Worm (Caenorhabditis elegans) whole organism, young adult: ENCODE measurements around the gene fbxa-24.

Source experiments
- F23B12.7 ChIP-seq: sonication (generic microtip); optimal IDR thresholded peaks from 2 replicates; lab custom pipeline; 2017; ENCODE audit warnings: missing genetic modification characterization, mild to moderate bottlenecking, missing compliant biosample characterization, antibody characterized with exemption, moderate library complexity; ENCODE audit not compliant: insufficient read depth
- F33H1.4 ChIP-seq: fragments of 200-800 bp; sonication (Bioruptor generic); IDR thresholded peaks from 2 replicates; pipeline ENCODE4 v1.3.6; 2022; ENCODE audit warnings: missing genetic modification reagents, missing genetic modification characterization, missing compliant biosample characterization
- F57A8.1 ChIP-seq: fragments of 200-800 bp; sonication (Bioruptor generic); optimal IDR thresholded peaks from 2 replicates; lab custom pipeline; 2018; ENCODE audit warnings: mild to moderate bottlenecking, missing genetic modification characterization, moderate library complexity, missing compliant biosample characterization
- Y53F4B.3 ChIP-seq: fragments of 200-800 bp; sonication (Bioruptor generic); IDR thresholded peaks from 2 replicates; pipeline ENCODE4 v1.3.6; 2022; ENCODE audit warnings: missing genetic modification reagents, missing genetic modification characterization, missing compliant biosample characterization
- Y56A3A.18 ChIP-seq: fragments of 200-800 bp; sonication (Bioruptor generic); IDR thresholded peaks from 2 replicates; pipeline ENCODE4 v1.3.6; 2022; ENCODE audit warnings: missing genetic modification reagents, missing genetic modification characterization, missing compliant biosample characterization
- attf-3 ChIP-seq: fragments of 200-800 bp; sonication (Bioruptor generic); conservative IDR thresholded peaks from 2 replicates; pipeline ENCODE4 v1.3.6; 2022; ENCODE audit warnings: missing genetic modification reagents, missing genetic modification characterization, missing compliant biosample characterization
- ccch-3 ChIP-seq: fragments of 200-800 bp; sonication (Bioruptor generic); optimal IDR thresholded peaks from 2 replicates; lab custom pipeline; 2018; ENCODE audit warnings: mild to moderate bottlenecking, missing genetic modification characterization, missing compliant biosample characterization
- cebp-2 ChIP-seq: fragments of 200-800 bp; sonication (Bioruptor generic); IDR thresholded peaks from 2 replicates; pipeline ENCODE4 v1.3.6; 2022; ENCODE audit warnings: missing genetic modification characterization, missing compliant biosample characterization
- ceh-100 ChIP-seq: fragments of 200-800 bp; sonication (Bioruptor generic); IDR thresholded peaks from 2 replicates; pipeline ENCODE4 v1.3.6; 2022; ENCODE audit warnings: missing genetic modification reagents, missing genetic modification characterization, missing compliant biosample characterization
- ceh-40 ChIP-seq: fragments of 200-800 bp; sonication (Bioruptor generic); IDR thresholded peaks from 2 replicates; pipeline ENCODE4 v1.3.6; 2022; ENCODE audit warnings: missing genetic modification characterization, missing compliant biosample characterization
- chd-7 ChIP-seq: sonication (generic microtip); optimal IDR thresholded peaks from 2 replicates; lab custom pipeline; 2016; ENCODE audit warnings: mild to moderate bottlenecking, missing genetic modification characterization, moderate library complexity, missing compliant biosample characterization
- dpl-1 ChIP-seq: fragments of 150-350 bp; optimal IDR thresholded peaks from 2 replicates; lab custom pipeline; 2014; ENCODE audit warnings: missing biosample characterization, missing genetic modification reagents, missing genetic modification characterization
- egrh-3 ChIP-seq: fragments of 200-800 bp; sonication (Bioruptor generic); IDR thresholded peaks from 2 replicates; pipeline ENCODE4 v1.3.6; 2022; ENCODE audit warnings: missing genetic modification reagents, missing genetic modification characterization, missing compliant biosample characterization
- hsf-1 ChIP-seq: fragments of 200-800 bp; sonication (Bioruptor generic); IDR thresholded peaks from 2 replicates; pipeline ENCODE4 v1.3.6; 2022; ENCODE audit warnings: missing genetic modification reagents, missing genetic modification characterization, missing compliant biosample characterization
- madf-10 ChIP-seq: sonication (generic microtip); optimal IDR thresholded peaks from 2 replicates; lab custom pipeline; 2016; ENCODE audit warnings: mild to moderate bottlenecking, missing genetic modification characterization, missing compliant biosample characterization
- madf-6 ChIP-seq: fragments of 200-800 bp; sonication (Bioruptor generic); IDR thresholded peaks from 2 replicates; pipeline ENCODE4 v1.3.6; 2022; ENCODE audit warnings: missing genetic modification reagents, missing genetic modification characterization, missing compliant biosample characterization
- madf-8 ChIP-seq: fragments of 200-800 bp; sonication (Bioruptor generic); conservative IDR thresholded peaks from 2 replicates; pipeline ENCODE4 v1.3.6; 2022; ENCODE audit warnings: missing genetic modification reagents, missing genetic modification characterization, missing compliant biosample characterization
- mel-28 ChIP-seq: sonication (generic microtip); optimal IDR thresholded peaks from 2 replicates; lab custom pipeline; 2016; ENCODE audit warnings: borderline replicate concordance, mild to moderate bottlenecking, missing genetic modification characterization, missing compliant biosample characterization
- nfya-2 ChIP-seq: fragments of 200-800 bp; sonication (Bioruptor generic); IDR thresholded peaks from 2 replicates; pipeline ENCODE4 v1.3.6; 2022; ENCODE audit warnings: missing genetic modification reagents, missing genetic modification characterization, missing compliant biosample characterization
- nhr-120 ChIP-seq: fragments of 200-800 bp; sonication (Bioruptor generic); IDR thresholded peaks from 2 replicates; pipeline ENCODE4 v1.3.6; 2022; ENCODE audit warnings: missing genetic modification characterization, missing compliant biosample characterization
- rec-8 ChIP-seq, 2 experiments: sonication (generic microtip); optimal IDR thresholded peaks; 2 replicates each; lab custom pipeline; 2016; ENCODE audit warnings: mild to moderate bottlenecking in 2 of 2, missing genetic modification characterization in 2 of 2, missing genetic modification reagents in 2 of 2, missing genotype in 2 of 2, missing biosample characterization in 1 of 2, missing compliant biosample characterization in 1 of 2, moderate library complexity in 1 of 2
- rpc-1 ChIP-seq, 2 experiments: fragments of 150-350 bp in 1 of 2; sonication (generic microtip) in 1 of 2; optimal IDR thresholded peaks; 2 replicates each; lab custom pipeline; 2014 to 2018; ENCODE audit warnings: missing biosample characterization in 1 of 2, missing genetic modification characterization in 1 of 2, missing genetic modification reagents in 1 of 2, missing genotype in 1 of 2
- sdz-38 ChIP-seq: sonication (generic microtip); optimal IDR thresholded peaks from 2 replicates; lab custom pipeline; 2016; ENCODE audit warnings: missing genotype, missing genetic modification characterization, missing compliant biosample characterization
- somi-1 ChIP-seq: fragments of 200-800 bp; sonication (Bioruptor generic); optimal IDR thresholded peaks from 2 replicates; lab custom pipeline; 2018; ENCODE audit warnings: mild to moderate bottlenecking, missing genetic modification characterization, missing compliant biosample characterization
- tlf-1 ChIP-seq: fragments of 200-800 bp; sonication (Bioruptor generic); optimal IDR thresholded peaks from 2 replicates; lab custom pipeline; 2018; ENCODE audit warnings: mild to moderate bottlenecking, missing genetic modification characterization, missing compliant biosample characterization
- xnd-1 ChIP-seq: sonication (generic microtip); optimal IDR thresholded peaks from 2 replicates; lab custom pipeline; 2016; ENCODE audit warnings: missing genotype, missing genetic modification reagents, missing genetic modification characterization, missing compliant biosample characterization
- zfh-2 ChIP-seq: fragments of 200-800 bp; sonication (Bioruptor generic); conservative IDR thresholded peaks from 2 replicates; pipeline ENCODE4 v1.3.6; 2022; ENCODE audit warnings: missing genetic modification reagents, missing genetic modification characterization, missing compliant biosample characterization
- ztf-22 ChIP-seq: fragments of 200-800 bp; sonication (Bioruptor generic); optimal IDR thresholded peaks from 2 replicates; lab custom pipeline; 2018; ENCODE audit warnings: mild to moderate bottlenecking, missing genetic modification characterization, moderate library complexity, missing compliant biosample characterization
- ztf-3 ChIP-seq: fragments of 200-800 bp; sonication (Bioruptor generic); optimal IDR thresholded peaks from 2 replicates; lab custom pipeline; 2018; ENCODE audit warnings: mild to moderate bottlenecking, missing genetic modification characterization, missing compliant biosample characterization

fbxa-24 gene

DNA sequence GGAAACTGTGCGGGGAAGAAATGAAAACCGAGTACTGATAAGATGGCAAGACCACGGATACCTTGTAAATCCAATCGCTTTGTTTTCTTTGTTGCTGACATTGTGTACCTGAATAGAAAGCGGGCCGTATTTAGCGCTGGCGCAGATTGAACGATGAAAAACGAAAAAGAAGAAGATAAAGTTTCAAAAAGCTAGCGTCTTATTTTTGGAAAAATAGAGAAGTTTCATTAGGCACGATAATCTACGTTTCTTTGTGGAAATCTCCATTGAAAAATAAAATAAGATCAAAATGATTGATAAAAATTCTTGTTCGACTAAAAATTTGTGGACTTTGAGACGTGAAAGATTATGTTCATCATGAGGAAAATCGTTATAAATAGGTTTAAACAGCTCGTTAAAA, 19.6 kb downstream of the fbxa-24 start, which contains the start of gene oac-4:
oac-4 (minus strand) TSS at position 101 of the 400 bp plus-strand sequence.
- TF ChIP-seq sdz-38 (tag; lab: Kevin White, UChicago) (no peak), somi-1 (GFP tag; lab: Kevin White, UChicago) (no peak), dpl-1 (no peak), ztf-3 (GFP tag; lab: Kevin White, UChicago) (no peak), nfya-2 (GFP tag; lab: Robert Waterston, UW) (no peak), madf-8 (GFP tag; lab: Robert Waterston, UW) (no peak; the same call in 1 of the 2 replicates), F33H1.4 (GFP tag; lab: Robert Waterston, UW) (no peak), nhr-120 (GFP tag; lab: Robert Waterston, UW) (no peak), chd-7 (tag; lab: Kevin White, UChicago) (no peak), madf-10 (tag; lab: Kevin White, UChicago) (no peak)

DNA sequence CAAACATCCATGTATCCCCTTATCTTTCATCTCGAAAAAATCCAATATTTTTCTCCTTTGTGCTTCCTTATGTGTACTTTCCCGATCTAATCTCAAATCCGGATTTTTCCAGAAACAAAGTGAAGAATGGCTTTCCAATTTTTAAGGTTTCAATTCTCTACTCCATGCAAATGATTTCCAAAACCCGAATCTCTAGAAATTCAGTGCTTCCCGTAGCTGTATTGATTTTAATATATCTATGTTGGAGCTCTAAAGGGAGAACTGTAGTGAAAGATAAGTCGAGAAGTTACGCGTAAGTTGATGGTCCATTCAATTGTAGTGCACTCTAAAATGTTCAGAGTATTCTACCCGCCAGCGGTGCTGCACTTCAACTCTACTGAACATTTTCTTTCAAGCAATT, 23.2 kb downstream of the fbxa-24 start, which contains the start of gene C17A2.4:
C17A2.4 (plus strand) TSS at position 301 of the 400 bp plus-strand sequence.
- no peak for TF ChIP-seq ceh-100 (GFP tag; lab: Robert Waterston, UW)
- TF ChIP-seq chd-7 (tag; lab: Kevin White, UChicago): no peak

DNA sequence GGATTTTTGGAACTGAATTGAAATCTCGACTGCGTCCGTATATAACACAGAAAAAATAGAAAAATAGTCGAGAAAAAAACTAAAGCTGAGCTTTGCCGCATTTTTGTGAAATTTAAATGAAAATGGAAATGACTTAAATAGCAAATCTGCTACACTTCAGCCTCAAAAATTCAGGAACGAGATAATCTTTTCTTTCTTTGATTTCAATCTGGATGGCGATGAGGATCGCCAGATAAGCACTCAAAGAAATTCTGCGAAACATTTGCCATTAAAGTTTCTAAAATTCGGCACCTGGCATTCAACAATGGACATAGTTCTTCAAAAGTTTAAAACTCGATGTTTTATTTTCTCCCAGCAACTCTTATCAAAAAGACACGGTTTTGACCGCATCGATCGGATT, 27.0 kb downstream of the fbxa-24 start, which contains the start of the genes C17A2.7 and C17A2.3:
C17A2.7 (minus strand) TSS at position 101 of the 400 bp plus-strand sequence.
C17A2.3 (plus strand) TSS at position 305 of the 400 bp plus-strand sequence.
- TF ChIP-seq madf-6 (GFP tag; lab: Robert Waterston, UW): no peak
- TF ChIP-seq rpc-1 (optimal IDR thresholded peaks at IDR 0.05; lab: Kevin White, UChicago): no peak
- no peak for TF ChIP-seq rpc-1 (tag; optimal IDR thresholded peaks at IDR 0.05; lab: Kevin White, UChicago)
- TF ChIP-seq egrh-3: no peak
- TF ChIP-seq, all 124 proteins: peak for 0

DNA sequence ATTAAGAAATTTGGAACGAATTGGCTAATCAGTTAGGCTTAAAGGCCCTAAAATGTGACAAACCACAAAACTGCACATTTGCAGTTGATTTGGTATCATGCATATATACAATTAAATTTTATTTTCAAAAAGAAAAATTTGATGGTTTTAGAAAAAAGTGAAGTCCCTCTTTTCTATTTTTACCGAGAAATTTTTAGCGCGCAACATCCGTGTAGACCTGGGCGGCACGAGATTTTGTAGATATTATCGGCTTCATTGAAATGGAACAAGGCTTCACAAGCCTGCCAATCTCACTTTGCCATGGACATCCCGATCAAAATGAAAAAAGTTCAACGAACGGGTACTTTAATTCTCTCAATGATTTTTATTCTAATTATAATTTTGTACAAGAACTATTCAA, 29.7 kb downstream of the fbxa-24 start, which contains the start of gene C17A2.2:
C17A2.2 (plus strand) TSS at position 301 of the 400 bp plus-strand sequence.
- TF ChIP-seq sdz-38 (tag; lab: Kevin White, UChicago): no peak
- no peak for TF ChIP-seq madf-10 (tag; lab: Kevin White, UChicago)
- TF ChIP-seq zfh-2 (GFP tag; lab: Robert Waterston, UW): no peak
- TF ChIP-seq Y56A3A.18: no peak
- TF ChIP-seq mel-28 (tag; lab: Kevin White, UChicago): no peak

DNA sequence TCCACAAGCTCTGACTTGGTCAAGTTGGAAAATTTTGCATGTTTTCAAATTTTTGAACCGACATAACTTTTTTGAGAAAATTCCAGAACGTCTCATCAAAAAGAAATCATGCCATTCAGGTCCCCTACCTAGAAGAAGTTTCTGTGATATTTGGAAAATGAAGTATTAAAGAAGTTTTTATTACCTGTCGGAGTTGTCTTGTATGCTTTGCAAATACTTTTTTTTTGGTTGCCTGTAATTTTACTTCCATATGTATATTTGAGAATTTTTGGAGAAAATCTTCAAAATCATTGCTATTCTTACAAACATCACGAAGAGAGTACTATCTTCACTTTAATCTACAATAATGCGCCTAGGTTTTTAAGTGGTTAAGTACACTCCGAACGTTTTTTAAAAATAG, 34.3 kb downstream of the fbxa-24 start, which contains the start of gene nhr-72:
nhr-72 (minus strand) TSS at position 101 of the 400 bp plus-strand sequence.
- TF ChIP-seq tlf-1 (GFP tag; lab: Kevin White, UChicago) (no peak), cebp-2 (GFP tag; lab: Robert Waterston, UW) (no peak), F23B12.7 (tag; lab: Kevin White, UChicago) (no peak), Y53F4B.3 (no peak), xnd-1 (no peak), Y56A3A.18 (no peak), ccch-3 (GFP tag; lab: Kevin White, UChicago) (no peak), hsf-1 (no peak), F57A8.1 (no peak), attf-3 (no peak), ceh-40 (no peak), rec-8 (tag; optimal IDR thresholded peaks at IDR 0.05; lab: Kevin White, UChicago) (no peak), ztf-22 (GFP tag; lab: Kevin White, UChicago) (no peak), zfh-2 (GFP tag; lab: Robert Waterston, UW) (no peak)
